Fruit fly (Drosophila melanogaster) whole organism, embryonic: Measurements from ENCODE around the gene Ns4.

Experiments
- Atf6 ChIP-seq: fragments of 200-800 bp; sonication (Bioruptor generic); IDR thresholded peaks from 2 replicates; pipeline ENCODE4 v1.3.6; 2022; ENCODE audit warnings: missing biosample characterization, missing genetic modification characterization
- Blimp-1 ChIP-seq: fragments of 200-800 bp; sonication (Bioruptor generic); optimal IDR thresholded peaks from 3 replicates; lab custom pipeline; 2018; ENCODE audit warnings: missing biosample characterization, missing genetic modification characterization, mild to moderate bottlenecking, moderate library complexity, missing genetic modification reagents
- CG11398 ChIP-seq: fragments of 200-800 bp; sonication (Bioruptor generic); optimal IDR thresholded peaks from 2 replicates; lab custom pipeline; 2016; ENCODE audit warnings: missing biosample characterization, missing genetic modification characterization
- CG14441 ChIP-seq: fragments of 200-800 bp; sonication (Bioruptor generic); IDR thresholded peaks from 2 replicates; pipeline ENCODE4 v1.3.6; 2022; ENCODE audit warnings: missing biosample characterization, missing genetic modification characterization
- CG14710 ChIP-seq: fragments of 200-800 bp; sonication (Bioruptor generic); optimal IDR thresholded peaks from 3 replicates; lab custom pipeline; 2019; ENCODE audit warnings: missing biosample characterization, mild to moderate bottlenecking, missing genetic modification characterization, moderate library complexity
- CG17385 ChIP-seq: fragments of 200-800 bp; sonication (Bioruptor generic); optimal IDR thresholded peaks from 3 replicates; lab custom pipeline; 2018; ENCODE audit warnings: missing biosample characterization, mild to moderate bottlenecking, missing genetic modification characterization
- CG18476 ChIP-seq: fragments of 200-800 bp; sonication (Bioruptor generic); optimal IDR thresholded peaks from 2 replicates; lab custom pipeline; 2016; ENCODE audit warnings: missing biosample characterization, mild to moderate bottlenecking, missing genetic modification characterization
- CG2116 ChIP-seq: fragments of 200-800 bp; sonication (Bioruptor generic); optimal IDR thresholded peaks from 3 replicates; lab custom pipeline; 2018; ENCODE audit warnings: missing biosample characterization, mild to moderate bottlenecking, missing genetic modification characterization
- CG2712 ChIP-seq: fragments of 200-800 bp; optimal IDR thresholded peaks from 3 replicates; lab custom pipeline; 2019; ENCODE audit warnings: missing biosample characterization, mild to moderate bottlenecking, missing genetic modification characterization, moderate library complexity
- CG31224 ChIP-seq: fragments of 200-800 bp; sonication (Bioruptor generic); IDR thresholded peaks from 2 replicates; pipeline ENCODE4 v1.3.6; 2022; ENCODE audit warnings: missing biosample characterization, missing genetic modification characterization
- CG33213 ChIP-seq: fragments of 200-800 bp; sonication (Bioruptor generic); optimal IDR thresholded peaks from 3 replicates; lab custom pipeline; 2016; ENCODE audit warnings: missing biosample characterization, missing genetic modification characterization
- CG4854 ChIP-seq: fragments of 200-800 bp; sonication (Bioruptor generic); optimal IDR thresholded peaks from 2 replicates; lab custom pipeline; 2016; ENCODE audit warnings: missing biosample characterization, missing genetic modification characterization, inconsistent platforms
- CG7928 ChIP-seq: fragments of 200-800 bp; sonication (Bioruptor generic); optimal IDR thresholded peaks from 2 replicates; lab custom pipeline; 2017; ENCODE audit warnings: missing biosample characterization, mild to moderate bottlenecking, missing genetic modification characterization
- CG9437 ChIP-seq: fragments of 200-800 bp; sonication (Bioruptor generic); optimal IDR thresholded peaks from 2 replicates; lab custom pipeline; 2018; ENCODE audit warnings: missing biosample characterization, mild to moderate bottlenecking, missing genetic modification characterization
- CoRest ChIP-seq: fragments of 200-800 bp; sonication (Bioruptor generic); optimal IDR thresholded peaks from 3 replicates; lab custom pipeline; 2018; ENCODE audit warnings: missing biosample characterization, mild to moderate bottlenecking, missing genetic modification characterization, moderate library complexity
- Doc3 ChIP-seq: fragments of 200-800 bp; sonication (Bioruptor generic); IDR thresholded peaks from 3 replicates; pipeline ENCODE4 v1.3.6; 2022; ENCODE audit warnings: missing biosample characterization, missing genetic modification characterization; ENCODE audit not compliant: partially characterized antibody
- Drgx ChIP-seq: fragments of 200-800 bp; sonication (Bioruptor generic); IDR thresholded peaks from 2 replicates; pipeline ENCODE4 v1.3.6; 2022; ENCODE audit warnings: missing biosample characterization, missing genetic modification characterization
- Gug ChIP-seq: fragments of 200-800 bp; sonication (Bioruptor generic); IDR thresholded peaks from 4 replicates; pipeline ENCODE4 v1.3.6; 2022; ENCODE audit warnings: missing biosample characterization, missing genetic modification characterization
- H15 ChIP-seq: fragments of 200-800 bp; sonication (Bioruptor generic); IDR thresholded peaks from 3 replicates; pipeline ENCODE4 v1.3.6; 2022; ENCODE audit warnings: missing biosample characterization, missing genetic modification characterization
- Lpt ChIP-seq: fragments of >200 bp; optimal IDR thresholded peaks from 2 replicates; lab custom pipeline; 2018; ENCODE audit warnings: missing biosample characterization, missing genetic modification characterization
- Med ChIP-seq: fragments of 200-800 bp; sonication (Bioruptor generic); peaks from one replicate; lab custom pipeline; 2016; ENCODE audit warnings: missing biosample characterization, missing genetic modification characterization, mild to moderate bottlenecking, inconsistent platforms, moderate library complexity
- Mes4 ChIP-seq: fragments of 200-800 bp; sonication (Bioruptor generic); optimal IDR thresholded peaks from 2 replicates; lab custom pipeline; 2016; ENCODE audit warnings: missing biosample characterization, missing genetic modification characterization
- NFAT ChIP-seq: fragments of 200-800 bp; sonication (Bioruptor generic); IDR thresholded peaks from 2 replicates; pipeline ENCODE4 v1.3.6; 2022; ENCODE audit warnings: missing biosample characterization, missing genetic modification characterization
- PHDP ChIP-seq: fragments of 200-800 bp; sonication (Bioruptor generic); optimal IDR thresholded peaks from 3 replicates; lab custom pipeline; 2018; ENCODE audit warnings: missing biosample characterization, mild to moderate bottlenecking, missing genetic modification characterization, moderate library complexity
- Six4 ChIP-seq: fragments of 200-800 bp; sonication (Bioruptor generic); optimal IDR thresholded peaks from 2 replicates; lab custom pipeline; 2016; ENCODE audit warnings: missing biosample characterization, missing genetic modification characterization
- Spps ChIP-seq: fragments of 200-800 bp; sonication (Bioruptor generic); optimal IDR thresholded peaks from 2 replicates; lab custom pipeline; 2018; ENCODE audit warnings: missing biosample characterization, mild to moderate bottlenecking, missing genetic modification characterization
- Sry-β ChIP-seq: fragments of 200-800 bp; sonication (Bioruptor generic); optimal IDR thresholded peaks from 2 replicates; lab custom pipeline; 2018; ENCODE audit warnings: missing biosample characterization, mild to moderate bottlenecking, missing genetic modification characterization, moderate library complexity
- Tbp ChIP-seq: fragments of >200 bp; optimal IDR thresholded peaks from 2 replicates; lab custom pipeline; 2018; ENCODE audit warnings: missing biosample characterization, missing genetic modification characterization
- YL-1 ChIP-seq: fragments of 200-800 bp; sonication (Bioruptor generic); optimal IDR thresholded peaks from 3 replicates; lab custom pipeline; 2017; ENCODE audit warnings: missing biosample characterization, mild to moderate bottlenecking, missing genetic modification characterization
- ap ChIP-seq: fragments of 200-800 bp; sonication (Bioruptor generic); IDR thresholded peaks from 2 replicates; pipeline ENCODE4 v1.3.6; 2022; ENCODE audit warnings: missing biosample characterization, missing genetic modification characterization
- ato ChIP-seq: fragments of 200-800 bp; sonication (Bioruptor generic); IDR thresholded peaks from 2 replicates; pipeline ENCODE4 v1.3.6; 2022; ENCODE audit warnings: missing biosample characterization, missing genetic modification characterization; ENCODE audit not compliant: partially characterized antibody
- bowl ChIP-seq: fragments of 200-800 bp; sonication (Bioruptor generic); IDR thresholded peaks from 2 replicates; pipeline ENCODE4 v1.3.6; 2022; ENCODE audit warnings: missing biosample characterization, missing genetic modification characterization
- cas ChIP-seq: fragments of 200-800 bp; sonication (Bioruptor generic); IDR thresholded peaks from 2 replicates; pipeline ENCODE4 v1.3.6; 2022; ENCODE audit warnings: missing biosample characterization, missing genetic modification characterization
- ci ChIP-seq: fragments of 200-800 bp; sonication (Bioruptor generic); IDR thresholded peaks from 3 replicates; pipeline ENCODE4 v1.3.6; 2022; ENCODE audit warnings: missing biosample characterization, missing genetic modification characterization
- fd102C ChIP-seq: fragments of 200-800 bp; sonication (Bioruptor generic); optimal IDR thresholded peaks from 2 replicates; lab custom pipeline; 2018; ENCODE audit warnings: missing biosample characterization, mild to moderate bottlenecking, missing genetic modification characterization, moderate library complexity
- fu2 ChIP-seq: fragments of 200-800 bp; sonication (Bioruptor generic); optimal IDR thresholded peaks from 2 replicates; lab custom pipeline; 2016; ENCODE audit warnings: missing biosample characterization, missing genetic modification characterization
- gcm2 ChIP-seq: fragments of 200-800 bp; sonication (Bioruptor generic); optimal IDR thresholded peaks from 2 replicates; lab custom pipeline; 2016; ENCODE audit warnings: missing biosample characterization, missing genetic modification characterization
- gem ChIP-seq: fragments of 200-800 bp; sonication (Bioruptor generic); optimal IDR thresholded peaks from 2 replicates; lab custom pipeline; 2019; ENCODE audit warnings: missing biosample characterization, mild to moderate bottlenecking, missing genetic modification characterization, moderate library complexity
- kni ChIP-seq: fragments of 200-800 bp; sonication (Bioruptor generic); optimal IDR thresholded peaks from 3 replicates; lab custom pipeline; 2017; ENCODE audit warnings: mild to moderate bottlenecking, missing biosample characterization, missing genetic modification reagents, missing genetic modification characterization
- lmd ChIP-seq: fragments of 200-800 bp; sonication (Bioruptor generic); IDR thresholded peaks from 2 replicates; pipeline ENCODE4 v1.3.6; 2022; ENCODE audit warnings: missing biosample characterization, missing genetic modification characterization
- maf-S ChIP-seq: fragments of 200-800 bp; sonication (Bioruptor generic); optimal IDR thresholded peaks from 2 replicates; lab custom pipeline; 2016; ENCODE audit warnings: missing biosample characterization, missing genetic modification characterization
- mirr ChIP-seq: fragments of 200-800 bp; sonication (Bioruptor generic); optimal IDR thresholded peaks from 3 replicates; lab custom pipeline; 2018; ENCODE audit warnings: missing biosample characterization, mild to moderate bottlenecking, missing genetic modification characterization
- pum ChIP-seq: fragments of 200-800 bp; sonication (Bioruptor generic); optimal IDR thresholded peaks from 2 replicates; lab custom pipeline; 2016; ENCODE audit warnings: missing biosample characterization, missing genetic modification characterization
- row ChIP-seq: fragments of 200-800 bp; sonication (Bioruptor generic); IDR thresholded peaks from 3 replicates; pipeline ENCODE4 v1.3.6; 2022; ENCODE audit warnings: missing biosample characterization, missing genetic modification characterization
- run ChIP-seq: fragments of 200-800 bp; sonication (Bioruptor generic); optimal IDR thresholded peaks from 3 replicates; lab custom pipeline; 2018; ENCODE audit warnings: missing biosample characterization, mild to moderate bottlenecking, missing genetic modification characterization
- sqz ChIP-seq: fragments of 200-800 bp; sonication (Bioruptor generic); optimal IDR thresholded peaks from 3 replicates; lab custom pipeline; 2018; ENCODE audit warnings: missing biosample characterization, mild to moderate bottlenecking, missing genetic modification characterization
- stc ChIP-seq: fragments of 200-800 bp; sonication (Bioruptor generic); IDR thresholded peaks from 2 replicates; pipeline ENCODE4 v1.3.6; 2022; ENCODE audit warnings: missing biosample characterization, missing genetic modification characterization
- usp ChIP-seq: fragments of >200 bp; optimal IDR thresholded peaks from 2 replicates; lab custom pipeline; 2017; ENCODE audit warnings: missing biosample characterization, missing genetic modification characterization
- yki ChIP-seq: fragments of >200 bp; optimal IDR thresholded peaks from 3 replicates; lab custom pipeline; 2018
- zfh2 ChIP-seq: fragments of 200-800 bp; sonication (Bioruptor generic); optimal IDR thresholded peaks from 2 replicates; lab custom pipeline; 2016; ENCODE audit warnings: missing biosample characterization, missing genetic modification characterization

Ns4 gene

DNA sequence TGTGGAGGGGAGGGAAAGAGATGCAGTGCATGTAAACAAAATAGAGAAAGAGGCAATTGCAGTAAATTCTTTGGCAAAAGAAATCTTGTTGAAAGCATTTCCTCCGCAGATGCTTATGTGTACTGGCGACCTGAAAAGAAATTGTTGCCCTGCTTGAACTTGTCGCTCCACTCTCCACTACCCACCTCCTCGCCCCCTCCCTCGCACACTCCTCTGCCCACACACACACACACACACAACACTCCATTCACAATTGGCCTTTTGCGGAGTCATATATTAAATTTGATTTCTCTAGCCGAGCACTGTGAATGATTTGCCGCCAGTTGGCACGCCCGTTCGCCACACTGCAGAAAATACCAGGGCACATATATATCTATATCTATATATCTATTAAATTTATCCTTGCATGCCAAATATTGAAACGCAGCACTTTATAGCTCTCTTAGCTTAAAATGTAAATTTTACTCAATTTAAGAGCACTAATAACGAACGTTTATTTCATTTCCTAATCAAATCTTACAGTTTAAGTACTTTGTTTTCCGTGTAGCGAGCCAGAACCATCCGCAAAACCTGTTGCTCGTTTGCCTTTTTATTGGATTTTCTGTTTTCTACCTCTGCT is 6.7 kb downstream of the Ns4 start (continued):
- TF ChIP-seq PHDP (tag; lab: Kevin White, UChicago) (peak; percentile 63), Sry-β (GFP tag; lab: Kevin White, UChicago) (no peak), pum (peak; percentile 42), cas (peak; percentile 61), CG4854 (peak; percentile 49), gcm2 (GFP tag; lab: Kevin White, UChicago) (peak; percentile 20), Blimp-1 (peak; percentile 62), lmd (GFP tag; lab: Robert Waterston, UW) (peak; percentile 77), gem (tag; lab: Kevin White, UChicago) (peak; percentile 76), CG7928 (GFP tag; lab: Kevin White, UChicago) (peak; percentile 49), CG33213 (GFP tag; lab: Kevin White, UChicago) (peak; percentile 40), mirr (no peak), Lpt (GFP tag; lab: Kevin White, UChicago) (no peak), sqz (GFP tag; lab: Kevin White, UChicago) (no peak), CG17385 (GFP tag; lab: Kevin White, UChicago) (peak; percentile 48), fu2 (GFP tag; lab: Kevin White, UChicago) (peak; percentile 42), Med (GFP tag; lab: Kevin White, UChicago) (peak; percentile 95), Atf6 (GFP tag; lab: Robert Waterston, UW) (peak; percentile 80), CG2712 (tag; lab: Kevin White, UChicago) (peak; percentile 82), CG14710 (tag; lab: Kevin White, UChicago) (peak; percentile 29), Spps (peak; percentile 27), Gug (GFP tag; lab: Robert Waterston, UW) (peak; percentile 58; the same call in 3 of the 4 replicates), ap (peak; percentile 9; the same call in 1 of the 2 replicates), fd102C (GFP tag; lab: Kevin White, UChicago) (no peak), CG31224 (GFP tag; lab: Robert Waterston, UW) (peak; percentile 64; the same call in 1 of the 2 replicates), row (GFP tag; lab: Robert Waterston, UW) (peak; percentile 80), kni (no peak), Drgx (GFP tag; lab: Robert Waterston, UW) (peak; percentile 86)

DNA sequence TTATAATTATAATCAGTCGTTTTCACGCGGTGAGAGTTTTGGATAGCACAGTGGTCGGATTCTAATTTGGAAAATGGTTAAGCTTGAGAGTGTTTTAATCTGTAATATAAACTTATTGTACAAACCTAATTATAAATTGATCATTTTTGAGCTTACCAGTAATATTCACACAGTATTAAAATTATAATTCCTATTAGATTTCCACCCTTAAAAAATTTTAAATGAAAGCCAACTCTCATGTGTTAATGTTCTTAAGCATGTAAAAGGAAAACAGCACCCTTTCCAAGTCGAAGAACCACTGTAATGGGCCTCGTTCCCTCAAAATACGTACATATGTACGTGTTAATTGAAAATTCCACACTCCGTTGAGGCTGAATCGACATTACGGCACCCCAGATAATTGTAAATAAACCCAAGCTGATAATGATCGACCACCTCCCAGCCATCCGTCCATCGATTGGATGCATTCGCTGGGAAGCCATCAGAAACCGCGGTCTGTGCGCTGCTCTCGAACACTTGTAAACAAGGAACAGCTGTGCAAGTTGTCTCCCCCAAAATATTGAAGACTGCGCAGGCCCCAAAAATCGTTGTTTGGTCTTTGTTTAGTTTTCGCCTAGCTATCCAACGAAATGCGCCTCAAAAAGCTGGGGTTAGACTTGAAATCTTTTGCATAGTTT is 7.7 kb downstream of the Ns4 start:
- TF ChIP-seq CG2116 (GFP tag; lab: Kevin White, UChicago): no peak
- peak; percentile 35 for TF ChIP-seq CG9437 (GFP tag; lab: Kevin White, UChicago)
- peak; percentile 6; the same call in 1 of the 3 replicates for TF ChIP-seq ci
- TF ChIP-seq bowl (GFP tag; lab: Robert Waterston, UW): no peak
- no peak for TF ChIP-seq Mes4 (GFP tag; lab: Kevin White, UChicago)
- no peak for TF ChIP-seq run (tag; lab: Kevin White, UChicago)
- TF ChIP-seq H15: 0 out of 3 replicates have a peak, but pooled peaks have one; percentile 28
- TF ChIP-seq Doc3 (GFP tag; lab: Robert Waterston, UW): no peak
- no peak for TF ChIP-seq Six4 (GFP tag; lab: Kevin White, UChicago)
- no peak for TF ChIP-seq YL-1 (GFP tag; lab: Kevin White, UChicago)
- no peak for TF ChIP-seq NFAT (GFP tag; lab: Robert Waterston, UW)
- TF ChIP-seq yki (lab: Kevin White, UChicago): no peak
- peak; percentile 14 for TF ChIP-seq zfh2 (GFP tag; lab: Kevin White, UChicago)
- TF ChIP-seq CG7928 (GFP tag; lab: Kevin White, UChicago): no peak
- peak; percentile 57 for TF ChIP-seq lmd (GFP tag; lab: Robert Waterston, UW)
- peak; percentile 70 for TF ChIP-seq CoRest (tag; lab: Kevin White, UChicago)
- peak; percentile 10 for TF ChIP-seq CG18476
- no peak for TF ChIP-seq usp (GFP tag; lab: Kevin White, UChicago)
- TF ChIP-seq CG11398 (GFP tag; lab: Kevin White, UChicago): no peak
- no peak for TF ChIP-seq Spps
- no peak for TF ChIP-seq Tbp (GFP tag; lab: Kevin White, UChicago)
- no peak for TF ChIP-seq maf-S (GFP tag; lab: Kevin White, UChicago)
- TF ChIP-seq CG14441 (GFP tag; lab: Robert Waterston, UW): no peak
- peak; percentile 51 for TF ChIP-seq stc (GFP tag; lab: Robert Waterston, UW)
- no peak for TF ChIP-seq ato (GFP tag; lab: Robert Waterston, UW)
